Fruit fly (Drosophila melanogaster): ENCODE results near the gene NdufV3.

DNA sequence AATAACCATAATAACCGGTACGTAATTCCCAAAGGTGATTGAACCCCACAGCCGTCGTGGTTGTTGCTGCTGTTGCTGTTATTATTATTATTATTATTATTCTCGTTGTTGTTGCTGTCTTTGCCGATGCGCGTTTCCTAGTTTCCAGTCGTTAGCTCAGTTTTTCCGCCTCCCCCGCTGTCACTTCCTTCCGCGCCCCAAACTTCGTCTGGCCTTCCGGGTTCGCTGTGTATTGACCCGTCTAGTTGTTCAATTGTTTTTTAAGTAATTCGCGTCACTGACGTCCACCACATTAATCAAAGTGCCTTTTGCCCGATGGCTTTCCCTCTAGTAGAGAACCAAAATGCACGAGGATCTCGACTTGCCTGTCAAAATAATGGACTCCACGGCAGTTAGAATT lies 21.8 kb downstream of the NdufV3 start:
- TF ChIP-seq fd96Ca (GFP tag; IDR thresholded peaks at IDR 0.05): no peak
- no peak for TF ChIP-seq CG17806 (tag; optimal IDR thresholded peaks at IDR 0.05)
- TF ChIP-seq EcR (GFP tag; optimal IDR thresholded peaks at IDR 0.05): no peak
- TF ChIP-seq CG13204 (GFP tag; optimal IDR thresholded peaks at IDR 0.05): no peak
- no peak for TF ChIP-seq Pif1A (GFP tag; optimal IDR thresholded peaks at IDR 0.05)
- TF ChIP-seq CG12605 (GFP tag; IDR thresholded peaks at IDR 0.05): no peak
- no peak for TF ChIP-seq rn (GFP tag; IDR thresholded peaks at IDR 0.05)
- TF ChIP-seq CG14655 (GFP tag; optimal IDR thresholded peaks at IDR 0.05): no peak
- TF ChIP-seq gl (tag; optimal IDR thresholded peaks at IDR 0.05): no peak
- no peak for TF ChIP-seq CG8301 (tag; optimal IDR thresholded peaks at IDR 0.05)
- TF ChIP-seq CG9948 (tag; optimal IDR thresholded peaks at IDR 0.05): no peak
- no peak for TF ChIP-seq Ets98B (GFP tag; IDR thresholded peaks at IDR 0.05)
- TF ChIP-seq CG34367 (tag; optimal IDR thresholded peaks at IDR 0.05): no peak
- TF ChIP-seq D1 (tag; optimal IDR thresholded peaks at IDR 0.05): no peak
